Worm (Caenorhabditis elegans) whole organism, L3 larva: ENCODE results near the gene Y37E11AL.12.

Source experiments
- R02D3.7 ChIP-seq: fragments of 150-350 bp; optimal IDR thresholded peaks from 2 replicates; lab custom pipeline; 2014; ENCODE audit warnings: missing biosample characterization, missing genetic modification characterization
- ZK546.5 ChIP-seq: sonication (generic microtip); optimal IDR thresholded peaks from 2 replicates; lab custom pipeline; 2017; ENCODE audit warnings: missing biosample characterization, missing genetic modification characterization
- ama-1 ChIP-seq: fragments of 150-350 bp; optimal IDR thresholded peaks from 2 replicates; lab custom pipeline; 2018
- ceh-16 ChIP-seq: sonication (generic microtip); optimal IDR thresholded peaks from 2 replicates; lab custom pipeline; 2017; ENCODE audit warnings: missing biosample characterization, missing genetic modification characterization
- ceh-28 ChIP-seq: fragments of 150-350 bp; optimal IDR thresholded peaks from 2 replicates; lab custom pipeline; 2014; ENCODE audit warnings: missing biosample characterization, missing genetic modification reagents, missing genetic modification characterization
- ceh-9 ChIP-seq: sonication (generic microtip); optimal IDR thresholded peaks from 2 replicates; lab custom pipeline; 2018; ENCODE audit warnings: missing biosample characterization, missing genetic modification characterization
- daf-12 ChIP-seq: fragments of 150-350 bp; optimal IDR thresholded peaks from 2 replicates; lab custom pipeline; 2014; ENCODE audit warnings: missing biosample characterization, missing genetic modification reagents, missing genetic modification characterization
- egl-5 ChIP-seq: fragments of 150-350 bp; optimal IDR thresholded peaks from 2 replicates; lab custom pipeline; 2017; ENCODE audit warnings: missing biosample characterization, missing genetic modification reagents, missing genetic modification characterization, inconsistent platforms
- elt-1 ChIP-seq: fragments of 150-350 bp; optimal IDR thresholded peaks from 2 replicates; lab custom pipeline; 2014; ENCODE audit warnings: missing biosample characterization, missing genetic modification characterization
- elt-2 ChIP-seq: sonication (generic microtip); optimal IDR thresholded peaks from 2 replicates; lab custom pipeline; 2016; ENCODE audit warnings: missing genetic modification reagents, mild to moderate bottlenecking, missing genetic modification characterization, missing compliant biosample characterization
- elt-3 ChIP-seq, 3 experiments: fragments of 150-350 bp in 1 of 3; sonication (generic microtip) in 2 of 3; optimal IDR thresholded peaks; 2 replicates in 2 of 3; 4 replicates in 1 of 3; lab custom pipeline; 2014 to 2017; ENCODE audit warnings: missing biosample characterization in 3 of 3, missing genetic modification characterization in 3 of 3
- eor-1 ChIP-seq, 2 experiments: fragments of 150-350 bp; optimal IDR thresholded peaks; 2 replicates each; lab custom pipeline; 2014 to 2018; ENCODE audit warnings: missing biosample characterization in 2 of 2, missing genetic modification characterization in 2 of 2
- fkh-10 ChIP-seq: sonication (generic microtip); optimal IDR thresholded peaks from 2 replicates; lab custom pipeline; 2017; ENCODE audit warnings: missing biosample characterization, missing genetic modification reagents, missing genetic modification characterization
- fkh-2 ChIP-seq: fragments of 150-350 bp; optimal IDR thresholded peaks from 2 replicates; lab custom pipeline; 2014; ENCODE audit warnings: missing biosample characterization, missing genetic modification reagents, missing genetic modification characterization
- fos-1 ChIP-seq: fragments of 150-350 bp; optimal IDR thresholded peaks from 2 replicates; lab custom pipeline; 2014; ENCODE audit warnings: missing biosample characterization, missing genetic modification characterization
- hmg-11 ChIP-seq: sonication (generic microtip); optimal IDR thresholded peaks from 2 replicates; lab custom pipeline; 2016; ENCODE audit warnings: missing genetic modification characterization, missing compliant biosample characterization
- jun-1 ChIP-seq: fragments of 150-350 bp; optimal IDR thresholded peaks from 2 replicates; lab custom pipeline; 2014; ENCODE audit warnings: missing biosample characterization, missing genetic modification reagents, missing genetic modification characterization
- lin-15B ChIP-seq: fragments of 150-350 bp; optimal IDR thresholded peaks from 2 replicates; lab custom pipeline; 2014; ENCODE audit warnings: missing biosample characterization, missing genetic modification characterization
- lin-39 ChIP-seq: fragments of 150-350 bp; optimal IDR thresholded peaks from 2 replicates; lab custom pipeline; 2018; ENCODE audit warnings: missing biosample characterization, missing genetic modification reagents, missing genetic modification characterization
- lsy-12 ChIP-seq: sonication (generic microtip); optimal IDR thresholded peaks from 2 replicates; lab custom pipeline; 2016; ENCODE audit warnings: mild to moderate bottlenecking, missing genetic modification characterization, missing compliant biosample characterization
- mdl-1 ChIP-seq: fragments of 150-350 bp; optimal IDR thresholded peaks from 2 replicates; lab custom pipeline; 2014; ENCODE audit warnings: missing biosample characterization, missing genetic modification characterization
- nfya-1 ChIP-seq: sonication (generic microtip); optimal IDR thresholded peaks from 2 replicates; lab custom pipeline; 2017; ENCODE audit warnings: missing genetic modification characterization, mild to moderate bottlenecking, missing compliant biosample characterization, antibody characterized with exemption, moderate library complexity; ENCODE audit not compliant: insufficient read depth
- nhr-12 ChIP-seq: fragments of 150-350 bp; optimal IDR thresholded peaks from 2 replicates; lab custom pipeline; 2014; ENCODE audit warnings: missing biosample characterization, missing genetic modification characterization
- nhr-25 ChIP-seq: sonication (generic microtip); optimal IDR thresholded peaks from 2 replicates; lab custom pipeline; 2017; ENCODE audit warnings: missing biosample characterization, missing genetic modification characterization
- nhr-43 ChIP-seq: sonication (generic microtip); optimal IDR thresholded peaks from 2 replicates; lab custom pipeline; 2016; ENCODE audit warnings: mild to moderate bottlenecking, missing genetic modification characterization, missing compliant biosample characterization; ENCODE audit not compliant: poor library complexity, severe bottlenecking
- nhr-67 ChIP-seq: fragments of 150-350 bp; optimal IDR thresholded peaks from 2 replicates; lab custom pipeline; 2014; ENCODE audit warnings: missing biosample characterization, missing genetic modification characterization
- nhr-76 ChIP-seq: fragments of 150-350 bp; sonication (generic microtip); optimal IDR thresholded peaks from 5 replicates; lab custom pipeline; 2014; ENCODE audit warnings: missing biosample characterization, missing genetic modification characterization
- pha-4 ChIP-seq: fragments of 150-350 bp; optimal IDR thresholded peaks from 2 replicates; lab custom pipeline; 2014; ENCODE audit warnings: missing biosample characterization, missing genetic modification reagents, missing genetic modification characterization
- sea-2 ChIP-seq: fragments of 150-350 bp; sonication (generic microtip); optimal IDR thresholded peaks from 4 replicates; lab custom pipeline; 2014; ENCODE audit warnings: missing biosample characterization, missing genetic modification reagents, missing genetic modification characterization
- skn-1 ChIP-seq: fragments of 150-350 bp; optimal IDR thresholded peaks from 2 replicates; lab custom pipeline; 2014; ENCODE audit warnings: missing biosample characterization, missing genetic modification characterization
- snpc-4 ChIP-seq: fragments of 150-350 bp; optimal IDR thresholded peaks from 2 replicates; lab custom pipeline; 2014; ENCODE audit warnings: missing biosample characterization, missing genetic modification characterization
- tbx-2 ChIP-seq: sonication (generic microtip); optimal IDR thresholded peaks from 2 replicates; lab custom pipeline; 2016; ENCODE audit warnings: mild to moderate bottlenecking, missing genetic modification characterization, missing compliant biosample characterization
- unc-62 ChIP-seq: fragments of 150-350 bp; sonication (generic microtip); optimal IDR thresholded peaks from 4 replicates; lab custom pipeline; 2014; ENCODE audit warnings: missing biosample characterization, missing genetic modification reagents, missing genetic modification characterization
- zag-1 ChIP-seq: fragments of 150-350 bp; optimal IDR thresholded peaks from 2 replicates; lab custom pipeline; 2014; ENCODE audit warnings: missing biosample characterization, missing genetic modification characterization
- ztf-11 ChIP-seq: fragments of 150-350 bp; optimal IDR thresholded peaks from 2 replicates; lab custom pipeline; 2014; ENCODE audit warnings: missing biosample characterization, missing genetic modification characterization

Gene Y37E11AL.12

ce11 chrIV:3720644-3721043, 18.9 kb upstream of the Y37E11AL.12 start:
- no peak for TF ChIP-seq nhr-25
- peak; percentile 76 for TF ChIP-seq pha-4 (tag; lab: Kevin White, UChicago)

ce11 chrIV:3719057-3719456, 17.3 kb upstream of the Y37E11AL.12 start, which contains the start of gene Y37E11AM.3:
Gene Y37E11AM.3, minus strand, starts transcription at chrIV:3719157.
- TF ChIP-seq snpc-4 (tag; lab: Kevin White, UChicago), result no peak
- no peak for TF ChIP-seq tbx-2
- TF ChIP-seq fos-1, result no peak
- TF ChIP-seq zag-1, result no peak
- TF ChIP-seq nhr-25, result no peak
- TF ChIP-seq pha-4 (tag; lab: Kevin White, UChicago), result no peak
- no peak for TF ChIP-seq ama-1 (lab: Kevin White, UChicago)
- no peak for TF ChIP-seq ceh-16 (tag; lab: Kevin White, UChicago)
- no peak for TF ChIP-seq nhr-43

- TF ChIP-seq lsy-12 (tag; lab: Kevin White, UChicago) (no peak), jun-1 (tag; lab: Kevin White, UChicago) (no peak), ama-1 (lab: Kevin White, UChicago) (no peak), nhr-76 (no peak), skn-1 (tag; lab: Kevin White, UChicago) (no peak), sea-2 (no peak), elt-1 (no peak), fkh-2 (tag; lab: Kevin White, UChicago) (no peak), ceh-16 (tag; lab: Kevin White, UChicago) (no peak), ztf-11 (tag; lab: Kevin White, UChicago) (no peak), nhr-67 (tag; lab: Kevin White, UChicago) (no peak), zag-1 (no peak), lin-15B (tag; lab: Kevin White, UChicago) (no peak), hmg-11 (tag; lab: Kevin White, UChicago) (no peak)
Measured at ce11 chrIV:3710737-3711136, 8.9 kb upstream of the Y37E11AL.12 start.

ce11 chrIV:3709200-3709599, 7.4 kb upstream of the Y37E11AL.12 start, which contains the start of gene Y37E11AL.1:
Gene Y37E11AL.1, plus strand, starts transcription at chrIV:3709500.
- TF ChIP-seq zag-1 (no peak), fos-1 (no peak), lin-39 (tag; lab: Kevin White, UChicago) (no peak), elt-2 (tag; lab: Kevin White, UChicago) (no peak), nhr-12 (tag; lab: Kevin White, UChicago) (no peak), ZK546.5 (tag; lab: Kevin White, UChicago) (no peak), nfya-1 (tag; lab: Kevin White, UChicago) (no peak)

- TF ChIP-seq nhr-43 (no peak), lsy-12 (tag; lab: Kevin White, UChicago) (no peak), fkh-10 (GFP tag; lab: Kevin White, UChicago) (no peak), ceh-9 (tag; lab: Kevin White, UChicago) (no peak), mdl-1 (no peak), daf-12 (tag; lab: Kevin White, UChicago) (no peak), nhr-25 (no peak), tbx-2 (no peak), elt-3 (tag; optimal IDR thresholded peaks at IDR 0.05; lab: Kevin White, UChicago) (no peak), ceh-28 (tag; lab: Kevin White, UChicago) (no peak), pha-4 (tag; lab: Kevin White, UChicago) (no peak), skn-1 (tag; lab: Kevin White, UChicago) (no peak), hmg-11 (tag; lab: Kevin White, UChicago) (no peak), unc-62 (no peak), snpc-4 (tag; lab: Kevin White, UChicago) (no peak), R02D3.7 (no peak), egl-5 (tag; lab: Kevin White, UChicago) (no peak), nhr-67 (tag; lab: Kevin White, UChicago) (no peak), eor-1 (tag; optimal IDR thresholded peaks at IDR 0.05; lab: Kevin White, UChicago) (no peak), ceh-16 (tag; lab: Kevin White, UChicago) (no peak)
Measured at ce11 chrIV:3700554-3700953, 1.2 kb downstream of the Y37E11AL.12 start, which contains the start of gene Y37E11AL.9. Gene Y37E11AL.9, minus strand, starts transcription at chrIV:3700654.
